Worm (Caenorhabditis elegans) whole organism, young adult: Measurements from ENCODE around the gene C35C5.9.

Experiments
- F57A8.1 ChIP-seq: fragments of 200-800 bp; sonication (Bioruptor generic); optimal IDR thresholded peaks from 2 replicates; lab custom pipeline; 2018; ENCODE audit warnings: mild to moderate bottlenecking, missing genetic modification characterization, moderate library complexity, missing compliant biosample characterization
- K12H6.12 ChIP-seq: fragments of 200-800 bp; sonication (Bioruptor generic); optimal IDR thresholded peaks from 2 replicates; lab custom pipeline; 2018; ENCODE audit warnings: mild to moderate bottlenecking, missing genetic modification characterization, missing compliant biosample characterization
- efl-1 ChIP-seq: fragments of 150-350 bp; optimal IDR thresholded peaks from 2 replicates; lab custom pipeline; 2014; ENCODE audit warnings: missing biosample characterization, missing genetic modification reagents, missing genetic modification characterization
- ekl-4 ChIP-seq: fragments of 200-800 bp; sonication (Bioruptor generic); IDR thresholded peaks from 2 replicates; pipeline ENCODE4 v1.3.6; 2022; ENCODE audit warnings: missing genetic modification reagents, missing genetic modification characterization, missing compliant biosample characterization
- lir-1 ChIP-seq: fragments of 200-800 bp; sonication (Bioruptor generic); conservative IDR thresholded peaks from 2 replicates; pipeline ENCODE4 v1.3.6; 2022; ENCODE audit warnings: missing genetic modification reagents, missing genetic modification characterization, missing compliant biosample characterization
- mel-28 ChIP-seq: sonication (generic microtip); optimal IDR thresholded peaks from 2 replicates; lab custom pipeline; 2016; ENCODE audit warnings: borderline replicate concordance, mild to moderate bottlenecking, missing genetic modification characterization, missing compliant biosample characterization
- nfyb-1 ChIP-seq: fragments of 200-800 bp; sonication (Bioruptor generic); IDR thresholded peaks from 2 replicates; pipeline ENCODE4 v1.3.6; 2022; ENCODE audit warnings: missing genetic modification reagents, missing genetic modification characterization, missing compliant biosample characterization
- nhr-179 ChIP-seq: sonication (generic microtip); optimal IDR thresholded peaks from 2 replicates; lab custom pipeline; 2016; ENCODE audit warnings: mild to moderate bottlenecking, missing genetic modification characterization, missing compliant biosample characterization
- snpc-1.1 ChIP-seq: sonication (generic microtip); optimal IDR thresholded peaks from 2 replicates; lab custom pipeline; 2017; ENCODE audit warnings: missing genetic modification characterization, mild to moderate bottlenecking, missing compliant biosample characterization, antibody characterized with exemption, moderate library complexity, missing genotype, missing genetic modification reagents; ENCODE audit not compliant: insufficient read depth
- snpc-3.4 ChIP-seq: sonication (generic microtip); optimal IDR thresholded peaks from 2 replicates; lab custom pipeline; 2017; ENCODE audit warnings: missing genetic modification characterization, mild to moderate bottlenecking, missing compliant biosample characterization, antibody characterized with exemption, moderate library complexity, missing genotype, missing genetic modification reagents
- unc-62 ChIP-seq: fragments of 150-350 bp; optimal IDR thresholded peaks from 2 replicates; lab custom pipeline; 2014; ENCODE audit warnings: missing biosample characterization, missing genetic modification reagents, missing genetic modification characterization

DNA sequence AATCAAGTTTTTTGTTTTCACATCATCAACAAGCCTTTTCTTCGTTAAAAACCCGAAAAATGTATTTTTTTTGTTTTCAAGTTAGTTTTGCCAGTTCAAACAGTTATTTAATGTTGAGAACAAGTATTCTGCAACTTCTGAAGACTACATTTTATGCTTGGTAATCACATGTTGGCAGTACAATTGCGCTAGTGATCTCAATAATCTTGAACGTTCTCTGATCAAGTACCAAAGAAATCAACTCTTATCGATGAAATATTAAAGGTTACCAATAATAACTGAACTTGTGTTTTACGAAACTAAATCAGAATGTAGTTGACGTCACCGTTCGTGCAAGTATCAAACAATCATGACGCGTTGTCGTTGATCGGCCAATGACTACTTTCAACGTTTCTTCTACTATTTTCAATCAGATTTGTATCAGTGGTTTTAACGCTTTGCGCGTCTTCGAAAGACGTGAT lies 2.8 kb upstream of the C35C5.9 start, which contains the start of gene C35C5.8:
- no peak for TF ChIP-seq K12H6.12 (tag; lab: Kevin White, UChicago)
- TF ChIP-seq nhr-179: no peak
- TF ChIP-seq unc-62 (GFP tag; lab: Kevin White, UChicago): no peak
- TF ChIP-seq snpc-3.4 (tag; lab: Kevin White, UChicago): no peak
- no peak for TF ChIP-seq F57A8.1 (GFP tag; lab: Kevin White, UChicago)
- no peak for TF ChIP-seq snpc-1.1
- no peak for TF ChIP-seq lir-1 (GFP tag; lab: Robert Waterston, UW)
- no peak for TF ChIP-seq mel-28 (tag; lab: Kevin White, UChicago)
- TF ChIP-seq efl-1: no peak
- TF ChIP-seq nfyb-1 (GFP tag; lab: Robert Waterston, UW): no peak
- no peak for TF ChIP-seq ekl-4 (GFP tag; lab: Robert Waterston, UW)
